Worm (Caenorhabditis elegans) whole organism, L4 larva: ENCODE measurements around the gene tofu-1.

Experiments
- F26F4.8 ChIP-seq: fragments of 200-800 bp; sonication (Bioruptor generic); conservative IDR thresholded peaks from 2 replicates; pipeline ENCODE4 v1.3.6; 2022; ENCODE audit warnings: missing genetic modification characterization, missing compliant biosample characterization
- F44E2.7 ChIP-seq: fragments of 200-800 bp; sonication (Bioruptor generic); IDR thresholded peaks from 2 replicates; pipeline ENCODE4 v2.1.2; 2022; ENCODE audit warnings: missing genetic modification characterization, missing compliant biosample characterization
- T20F7.1 ChIP-seq: fragments of 200-800 bp; sonication (Bioruptor generic); optimal IDR thresholded peaks from 2 replicates; lab custom pipeline; 2018; ENCODE audit warnings: mild to moderate bottlenecking, missing genetic modification characterization, missing compliant biosample characterization
- T26A8.4 ChIP-seq: fragments of 200-800 bp; sonication (Bioruptor generic); IDR thresholded peaks from 2 replicates; pipeline ENCODE4 v1.3.6; 2022; ENCODE audit warnings: missing genetic modification characterization, missing compliant biosample characterization
- ZK337.2 ChIP-seq: fragments of 200-800 bp; sonication (Bioruptor generic); IDR thresholded peaks from 2 replicates; pipeline ENCODE4 v1.3.6; 2022; ENCODE audit warnings: missing genetic modification reagents, missing genetic modification characterization, missing compliant biosample characterization
- ZK546.5 ChIP-seq, 2 experiments: sonication (generic microtip); optimal IDR thresholded peaks; 2 replicates each; lab custom pipeline; 2017; ENCODE audit warnings: missing biosample characterization in 2 of 2, missing genetic modification characterization in 2 of 2
- aha-1 ChIP-seq: fragments of 150-350 bp; peaks from one replicate; lab custom pipeline; 2014; ENCODE audit warnings: missing biosample characterization, missing genetic modification characterization
- aly-2 ChIP-seq: sonication (generic microtip); optimal IDR thresholded peaks from 2 replicates; lab custom pipeline; 2018; ENCODE audit warnings: missing biosample characterization, missing genetic modification characterization
- attf-4 ChIP-seq: sonication (generic microtip); optimal IDR thresholded peaks from 3 replicates; lab custom pipeline; 2017; ENCODE audit warnings: missing biosample characterization, missing genetic modification characterization
- ceh-20 ChIP-seq: fragments of 200-800 bp; sonication (Bioruptor generic); IDR thresholded peaks from 2 replicates; pipeline ENCODE4 v1.3.6; 2022; ENCODE audit warnings: missing genetic modification reagents, missing genetic modification characterization, missing compliant biosample characterization
- ceh-28 ChIP-seq: fragments of 150-350 bp; optimal IDR thresholded peaks from 2 replicates; lab custom pipeline; 2014; ENCODE audit warnings: missing biosample characterization, missing genetic modification reagents, missing genetic modification characterization
- ceh-44 ChIP-seq: fragments of 200-800 bp; sonication (Bioruptor generic); IDR thresholded peaks from 2 replicates; pipeline ENCODE4 v1.3.6; 2022; ENCODE audit warnings: missing genetic modification reagents, missing genetic modification characterization, missing compliant biosample characterization
- ceh-82 ChIP-seq: sonication (generic microtip); optimal IDR thresholded peaks from 2 replicates; lab custom pipeline; 2017; ENCODE audit warnings: missing biosample characterization, missing genetic modification characterization
- ces-1 ChIP-seq: fragments of 150-350 bp; sonication (generic microtip); optimal IDR thresholded peaks from 4 replicates; lab custom pipeline; 2014; ENCODE audit warnings: missing biosample characterization, missing genetic modification reagents, missing genetic modification characterization
- ctbp-1 ChIP-seq: fragments of 200-800 bp; sonication (Bioruptor generic); IDR thresholded peaks from 2 replicates; pipeline ENCODE4 v1.3.6; 2022; ENCODE audit warnings: missing genetic modification reagents, missing genetic modification characterization, missing compliant biosample characterization
- egl-43 ChIP-seq: fragments of 200-800 bp; sonication (Bioruptor generic); IDR thresholded peaks from 2 replicates; pipeline ENCODE4 v1.3.6; 2022; ENCODE audit warnings: missing genetic modification reagents, missing genetic modification characterization, missing compliant biosample characterization
- hlh-11 ChIP-seq: fragments of 200-800 bp; sonication (Bioruptor generic); optimal IDR thresholded peaks from 2 replicates; lab custom pipeline; 2018; ENCODE audit warnings: mild to moderate bottlenecking, missing genetic modification characterization, missing compliant biosample characterization
- hlh-30 ChIP-seq: sonication (generic microtip); optimal IDR thresholded peaks from 2 replicates; lab custom pipeline; 2017; ENCODE audit warnings: antibody characterized with exemption, mild to moderate bottlenecking, missing genetic modification characterization, missing compliant biosample characterization; ENCODE audit not compliant: insufficient read depth
- jun-1 ChIP-seq: fragments of 150-350 bp; optimal IDR thresholded peaks from 2 replicates; lab custom pipeline; 2014; ENCODE audit warnings: missing biosample characterization, missing genetic modification reagents, missing genetic modification characterization
- lim-7 ChIP-seq: fragments of 200-800 bp; sonication (Bioruptor generic); IDR thresholded peaks from 2 replicates; pipeline ENCODE4 v1.3.6; 2022; ENCODE audit warnings: missing genetic modification characterization, missing compliant biosample characterization
- madf-9 ChIP-seq: fragments of 200-800 bp; sonication (Bioruptor generic); conservative IDR thresholded peaks from 2 replicates; pipeline ENCODE4 v1.3.6; 2022; ENCODE audit warnings: missing genetic modification reagents, missing genetic modification characterization, missing compliant biosample characterization
- mdl-1 ChIP-seq, 2 experiments: fragments of 150-350 bp in 1 of 2; sonication (generic microtip) in 1 of 2; optimal IDR thresholded peaks; 2 replicates each; lab custom pipeline; 2014 to 2017; ENCODE audit warnings: missing biosample characterization in 2 of 2, missing genetic modification characterization in 2 of 2
- nhr-42 ChIP-seq: fragments of 200-800 bp; sonication (Bioruptor generic); IDR thresholded peaks from 2 replicates; pipeline ENCODE4 v1.3.6; 2022; ENCODE audit warnings: missing genetic modification characterization, missing compliant biosample characterization
- nhr-48 ChIP-seq: sonication (generic microtip); optimal IDR thresholded peaks from 2 replicates; lab custom pipeline; 2016; ENCODE audit warnings: mild to moderate bottlenecking, missing genetic modification characterization, missing compliant biosample characterization
- nhr-76 ChIP-seq: fragments of 150-350 bp; optimal IDR thresholded peaks from 2 replicates; lab custom pipeline; 2014; ENCODE audit warnings: missing biosample characterization, missing genetic modification characterization
- pha-4 ChIP-seq, 2 experiments: fragments of 150-350 bp in 1 of 2; fragments of 200-800 bp in 1 of 2; sonication (Bioruptor generic) in 1 of 2; IDR thresholded peaks in 1 of 2; optimal IDR thresholded peaks in 1 of 2; 2 replicates each; pipeline versions ENCODE4 v1.3.6 to Lab custom; 2014 to 2022; ENCODE audit warnings: missing genetic modification characterization in 2 of 2, missing genetic modification reagents in 2 of 2, missing biosample characterization in 1 of 2, missing compliant biosample characterization in 1 of 2
- php-3 ChIP-seq: fragments of 200-800 bp; sonication (Bioruptor generic); IDR thresholded peaks from 2 replicates; pipeline ENCODE4 v1.3.6; 2022; ENCODE audit warnings: missing genetic modification reagents, missing genetic modification characterization, missing compliant biosample characterization
- pqm-1 ChIP-seq: sonication (generic microtip); optimal IDR thresholded peaks from 2 replicates; lab custom pipeline; 2017; ENCODE audit warnings: missing biosample characterization, missing genetic modification characterization
- skn-1 ChIP-seq: fragments of 150-350 bp; optimal IDR thresholded peaks from 2 replicates; lab custom pipeline; 2014; ENCODE audit warnings: missing biosample characterization, missing genetic modification characterization
- unc-62 ChIP-seq, 3 experiments: fragments of 150-350 bp in 1 of 3; sonication (generic microtip); optimal IDR thresholded peaks in 2 of 3; peaks in 1 of 3; 1 replicate in 1 of 3; 2 replicates in 2 of 3; lab custom pipeline; 2014 to 2017; ENCODE audit warnings: missing biosample characterization in 3 of 3, missing genetic modification characterization in 3 of 3, missing genetic modification reagents in 3 of 3, missing genotype in 1 of 3
- vab-7 ChIP-seq: fragments of 200-800 bp; sonication (Bioruptor generic); IDR thresholded peaks from 2 replicates; pipeline ENCODE4 v1.3.6; 2022; ENCODE audit warnings: missing genetic modification reagents, missing genetic modification characterization, missing compliant biosample characterization
- zag-1 ChIP-seq: fragments of 150-350 bp; optimal IDR thresholded peaks from 2 replicates; lab custom pipeline; 2014; ENCODE audit warnings: missing biosample characterization, missing genetic modification characterization
- zfp-2 ChIP-seq: sonication (generic microtip); optimal IDR thresholded peaks from 2 replicates; lab custom pipeline; 2016; ENCODE audit warnings: mild to moderate bottlenecking, missing genetic modification characterization, missing compliant biosample characterization
- zfp-3 ChIP-seq: fragments of 200-800 bp; sonication (Bioruptor generic); conservative IDR thresholded peaks from 2 replicates; pipeline ENCODE4 v1.3.6; 2022; ENCODE audit warnings: missing genetic modification reagents, missing genetic modification characterization, missing compliant biosample characterization

Gene tofu-1

DNA sequence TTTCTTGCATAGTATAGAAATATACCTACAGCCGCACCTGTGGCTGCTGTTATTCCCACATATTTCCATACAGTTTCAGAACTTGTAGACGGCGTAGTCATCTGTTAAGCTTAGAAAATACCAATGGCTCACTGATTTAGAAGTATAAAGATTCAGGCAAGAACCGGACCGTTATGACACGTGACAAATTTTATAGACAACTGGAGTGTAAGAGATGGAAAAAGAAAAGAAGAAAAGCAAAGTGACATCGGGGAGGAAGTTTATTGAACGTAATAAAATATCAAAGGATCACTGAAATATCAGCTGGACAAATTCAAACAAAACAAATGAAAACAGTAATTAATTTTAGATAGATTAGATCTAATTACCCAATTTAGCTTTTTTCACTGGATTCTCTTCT is 5.2 kb downstream of the tofu-1 start, which contains the start of gene rmd-2:
TSS of gene rmd-2 (minus strand) at position 101 of the 400 bp plus-strand sequence.
- TF ChIP-seq ceh-44 (GFP tag; lab: Robert Waterston, UW), result no peak
- TF ChIP-seq T26A8.4 (GFP tag; lab: Robert Waterston, UW), result no peak
- TF ChIP-seq mdl-1 (tag; optimal IDR thresholded peaks at IDR 0.05; lab: Kevin White, UChicago), result no peak
- no peak for TF ChIP-seq egl-43 (GFP tag; lab: Robert Waterston, UW)
- peak; percentile 28 for TF ChIP-seq hlh-11 (tag; lab: Kevin White, UChicago)

DNA sequence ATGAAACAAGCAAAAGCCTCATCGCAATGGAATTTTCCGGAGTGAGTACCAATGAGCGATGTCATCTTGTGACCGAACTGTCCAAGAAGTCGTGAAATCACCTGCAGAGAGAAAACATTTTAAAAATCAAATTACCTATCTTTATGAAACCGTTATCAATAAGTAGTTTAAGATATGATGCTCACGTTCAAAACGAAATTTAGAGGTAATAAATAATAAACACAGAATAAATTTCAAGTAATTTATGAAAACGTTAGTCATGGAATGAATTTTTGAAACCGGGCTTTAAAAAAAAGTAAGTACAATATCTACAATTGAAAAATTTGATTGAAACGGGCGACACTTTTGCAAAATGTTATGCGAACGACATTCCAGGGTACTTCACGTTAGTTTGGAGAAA is 6.7 kb downstream of the tofu-1 start, which contains the start of gene C27H6.8:
TSS of gene C27H6.8 (minus strand) at position 101 of the 400 bp plus-strand sequence.
- TF ChIP-seq unc-62 (GFP tag; optimal IDR thresholded peaks at IDR 0.05 in 1 of 2; lab: Kevin White, UChicago) (no peak), unc-62 (tag; optimal IDR thresholded peaks at IDR 0.05; lab: Kevin White, UChicago) (no peak), php-3 (GFP tag; lab: Robert Waterston, UW) (no peak), nhr-48 (tag; lab: Kevin White, UChicago) (no peak), lim-7 (no peak), F26F4.8 (GFP tag; lab: Robert Waterston, UW) (no peak), T20F7.1 (GFP tag; lab: Kevin White, UChicago) (no peak)
- TF ChIP-seq, all 104 proteins: peak for 0

- TF ChIP-seq ZK546.5 (tag; optimal IDR thresholded peaks at IDR 0.05; lab: Kevin White, UChicago) (no peak), nhr-42 (no peak), zag-1 (tag; lab: Kevin White, UChicago) (no peak), aha-1 (tag; lab: Kevin White, UChicago) (peak; percentile 70), ctbp-1 (GFP tag; lab: Robert Waterston, UW) (no peak)
Observed at ce11 chrV:9991610-9992009, 10.7 kb downstream of the tofu-1 start, which contains the start of the genes rde-1 and trpp-6. TSS of gene rde-1 (minus strand) at chrV:9991642. TSS of gene trpp-6 (plus strand) at chrV:9991895.

- TF ChIP-seq madf-9 (no peak), egl-43 (GFP tag; lab: Robert Waterston, UW) (no peak), vab-7 (GFP tag; lab: Robert Waterston, UW) (no peak)
Observed at ce11 chrV:9995791-9996190, 14.8 kb downstream of the tofu-1 start, which contains the start of gene K08H10.6. TSS of gene K08H10.6 (minus strand) at chrV:9995891.

- no peak for TF ChIP-seq zfp-3 (GFP tag; lab: Robert Waterston, UW)
- TF ChIP-seq egl-43 (GFP tag; lab: Robert Waterston, UW), result no peak
- TF ChIP-seq hlh-30 (tag; lab: Kevin White, UChicago), result no peak
- no peak for TF ChIP-seq ceh-20
- no peak for TF ChIP-seq ceh-82 (tag; lab: Kevin White, UChicago)
- TF ChIP-seq T26A8.4 (GFP tag; lab: Robert Waterston, UW), result no peak
- no peak for TF ChIP-seq jun-1
- TF ChIP-seq aly-2, result no peak
- TF ChIP-seq F44E2.7 (GFP tag; lab: Robert Waterston, UW), result no peak
- no peak for TF ChIP-seq attf-4 (tag; lab: Kevin White, UChicago)
- TF ChIP-seq ZK337.2 (GFP tag; lab: Robert Waterston, UW), result no peak
- TF ChIP-seq zfp-2 (tag; lab: Kevin White, UChicago), result no peak
- TF ChIP-seq skn-1 (tag; lab: Kevin White, UChicago), result no peak
- no peak for TF ChIP-seq ceh-28
- no peak for TF ChIP-seq zag-1 (tag; lab: Kevin White, UChicago)
- no peak for TF ChIP-seq ces-1 (GFP tag; lab: Kevin White, UChicago)
- TF ChIP-seq pha-4 (GFP tag; IDR thresholded peaks at IDR 0.05; lab: Robert Waterston, UW), result no peak
- TF ChIP-seq pha-4 (tag; optimal IDR thresholded peaks at IDR 0.05; lab: Kevin White, UChicago), result no peak
- TF ChIP-seq pqm-1 (tag; lab: Kevin White, UChicago), result no peak
- no peak for TF ChIP-seq nhr-76 (tag; lab: Kevin White, UChicago)
Observed at ce11 chrV:10000760-10001159, 19.8 kb downstream of the tofu-1 start, which contains the start of gene K08H10.10. TSS of gene K08H10.10 (plus strand) at chrV:10001060.
